Worm (Caenorhabditis elegans) whole organism, L1 larva: ENCODE results near the gene kvs-2.

Experiments
- F16B12.6 ChIP-seq: fragments of 150-350 bp; optimal IDR thresholded peaks from 2 replicates; lab custom pipeline; 2014; ENCODE audit warnings: missing biosample characterization, missing genetic modification characterization
- alr-1 ChIP-seq: fragments of 200-800 bp; sonication (Bioruptor generic); optimal IDR thresholded peaks from 2 replicates; lab custom pipeline; 2018; ENCODE audit warnings: borderline replicate concordance, mild to moderate bottlenecking, missing genetic modification characterization, missing compliant biosample characterization
- ama-1 ChIP-seq: fragments of 150-350 bp; optimal IDR thresholded peaks from 2 replicates; lab custom pipeline; 2014
- ceh-63 ChIP-seq: fragments of 200-800 bp; sonication (Bioruptor generic); optimal IDR thresholded peaks from 2 replicates; lab custom pipeline; 2018; ENCODE audit warnings: mild to moderate bottlenecking, missing genetic modification characterization, missing compliant biosample characterization
- ceh-8 ChIP-seq: fragments of 200-800 bp; sonication (Bioruptor generic); optimal IDR thresholded peaks from 2 replicates; lab custom pipeline; 2018; ENCODE audit warnings: mild to moderate bottlenecking, missing genetic modification characterization, moderate library complexity, missing compliant biosample characterization
- ceh-88 ChIP-seq: fragments of 200-800 bp; sonication (Bioruptor generic); IDR thresholded peaks from 2 replicates; pipeline ENCODE4 v1.3.6; 2022; ENCODE audit warnings: missing genetic modification characterization, missing compliant biosample characterization
- ces-1 ChIP-seq: fragments of 150-350 bp; optimal IDR thresholded peaks from 2 replicates; lab custom pipeline; 2014; ENCODE audit warnings: missing biosample characterization, missing genetic modification reagents, missing genetic modification characterization
- efl-1 ChIP-seq, 4 experiments: fragments of 150-350 bp; optimal IDR thresholded peaks in 3 of 4; peaks in 1 of 4; 1 replicate in 1 of 4; 2 replicates in 3 of 4; lab custom pipeline; 2014; ENCODE audit warnings: missing biosample characterization in 2 of 4, missing genetic modification characterization in 2 of 4, missing genetic modification reagents in 2 of 4
- egl-13 ChIP-seq: sonication (generic microtip); optimal IDR thresholded peaks from 2 replicates; lab custom pipeline; 2016; ENCODE audit warnings: missing genotype, missing genetic modification reagents, missing genetic modification characterization, missing compliant biosample characterization
- elt-3 ChIP-seq, 6 experiments: fragments of 150-350 bp in 1 of 6; sonication (generic microtip); optimal IDR thresholded peaks; 2 replicates each; lab custom pipeline; 2017 to 2018; ENCODE audit warnings: missing biosample characterization in 6 of 6, missing genetic modification characterization in 6 of 6, inconsistent platforms in 1 of 6
- ets-5 ChIP-seq: fragments of 200-800 bp; sonication (Bioruptor generic); IDR thresholded peaks from 2 replicates; pipeline ENCODE4 v1.3.6; 2022; ENCODE audit warnings: missing genetic modification characterization, missing compliant biosample characterization
- fkh-10 ChIP-seq: sonication (generic microtip); optimal IDR thresholded peaks from 2 replicates; lab custom pipeline; 2017; ENCODE audit warnings: missing biosample characterization, missing genetic modification reagents, missing genetic modification characterization
- fkh-8 ChIP-seq: sonication (generic microtip); optimal IDR thresholded peaks from 2 replicates; lab custom pipeline; 2016; ENCODE audit warnings: mild to moderate bottlenecking, missing genetic modification characterization, missing compliant biosample characterization
- fos-1 ChIP-seq: fragments of 150-350 bp; optimal IDR thresholded peaks from 2 replicates; lab custom pipeline; 2014; ENCODE audit warnings: missing biosample characterization, missing genetic modification characterization
- grh-1 ChIP-seq: fragments of 200-800 bp; sonication (Bioruptor generic); IDR thresholded peaks from 2 replicates; pipeline ENCODE4 v1.3.6; 2022; ENCODE audit warnings: missing genetic modification reagents, missing genetic modification characterization, missing compliant biosample characterization
- hlh-4 ChIP-seq: sonication (generic microtip); optimal IDR thresholded peaks from 2 replicates; lab custom pipeline; 2016; ENCODE audit warnings: mild to moderate bottlenecking, missing genetic modification characterization, missing compliant biosample characterization
- hpl-2 ChIP-seq: fragments of 150-350 bp; optimal IDR thresholded peaks from 2 replicates; lab custom pipeline; 2014; ENCODE audit warnings: missing biosample characterization, missing genetic modification reagents, missing genetic modification characterization
- jun-1 ChIP-seq: fragments of 150-350 bp; optimal IDR thresholded peaks from 2 replicates; lab custom pipeline; 2014; ENCODE audit warnings: missing biosample characterization, missing genetic modification reagents, missing genetic modification characterization
- lin-13 ChIP-seq: fragments of 150-350 bp; optimal IDR thresholded peaks from 2 replicates; lab custom pipeline; 2014; ENCODE audit warnings: missing biosample characterization, missing genetic modification reagents, missing genetic modification characterization
- lin-14 ChIP-seq: fragments of 200-800 bp; sonication (Bioruptor generic); optimal IDR thresholded peaks from 2 replicates; lab custom pipeline; 2018; ENCODE audit warnings: mild to moderate bottlenecking, missing genetic modification characterization, moderate library complexity, missing compliant biosample characterization
- lin-15B ChIP-seq: fragments of 150-350 bp; sonication (generic microtip); optimal IDR thresholded peaks from 3 replicates; lab custom pipeline; 2014; ENCODE audit warnings: missing biosample characterization, missing genetic modification characterization
- mab-9 ChIP-seq: fragments of 200-800 bp; sonication (Bioruptor generic); IDR thresholded peaks from 2 replicates; pipeline ENCODE4 v1.3.6; 2022; ENCODE audit warnings: missing genetic modification reagents, missing genetic modification characterization, missing compliant biosample characterization
- mdl-1 ChIP-seq, 2 experiments: fragments of 150-350 bp; optimal IDR thresholded peaks; 2 replicates each; lab custom pipeline; 2014 to 2017; ENCODE audit warnings: missing biosample characterization in 2 of 2, missing genetic modification characterization in 2 of 2, inconsistent platforms in 1 of 2
- mef-2 ChIP-seq: fragments of 150-350 bp; optimal IDR thresholded peaks from 2 replicates; lab custom pipeline; 2014; ENCODE audit warnings: missing biosample characterization, missing genetic modification characterization
- mep-1 ChIP-seq: fragments of 150-350 bp; optimal IDR thresholded peaks from 2 replicates; lab custom pipeline; 2014; ENCODE audit warnings: missing biosample characterization, missing genetic modification characterization
- nhr-20 ChIP-seq: sonication (generic microtip); optimal IDR thresholded peaks from 2 replicates; lab custom pipeline; 2016; ENCODE audit warnings: mild to moderate bottlenecking, missing genetic modification characterization, missing compliant biosample characterization
- nhr-47 ChIP-seq: sonication (generic microtip); optimal IDR thresholded peaks from 2 replicates; lab custom pipeline; 2016; ENCODE audit warnings: mild to moderate bottlenecking, missing genetic modification characterization, moderate library complexity, missing compliant biosample characterization
- nhr-71 ChIP-seq: sonication (generic microtip); optimal IDR thresholded peaks from 2 replicates; lab custom pipeline; 2016; ENCODE audit warnings: mild to moderate bottlenecking, missing genetic modification characterization, moderate library complexity, missing compliant biosample characterization
- nhr-84 ChIP-seq: sonication (generic microtip); optimal IDR thresholded peaks from 2 replicates; lab custom pipeline; 2017; ENCODE audit warnings: missing biosample characterization, missing genetic modification characterization
- pag-3 ChIP-seq: sonication (generic microtip); optimal IDR thresholded peaks from 2 replicates; lab custom pipeline; 2017; ENCODE audit warnings: missing genetic modification characterization, mild to moderate bottlenecking, missing compliant biosample characterization, antibody characterized with exemption, borderline replicate concordance; ENCODE audit not compliant: insufficient read depth
- snpc-4 ChIP-seq: fragments of 150-350 bp; optimal IDR thresholded peaks from 2 replicates; lab custom pipeline; 2014; ENCODE audit warnings: missing biosample characterization, missing genetic modification characterization
- snu-23 ChIP-seq: sonication (generic microtip); optimal IDR thresholded peaks from 2 replicates; lab custom pipeline; 2016; ENCODE audit warnings: missing genetic modification characterization, missing compliant biosample characterization
- sptf-1 ChIP-seq: fragments of 150-350 bp; optimal IDR thresholded peaks from 2 replicates; lab custom pipeline; 2014; ENCODE audit warnings: missing biosample characterization, missing genetic modification characterization
- sup-37 ChIP-seq: fragments of 200-800 bp; sonication (Bioruptor generic); optimal IDR thresholded peaks from 2 replicates; lab custom pipeline; 2018; ENCODE audit warnings: mild to moderate bottlenecking, missing genetic modification characterization, missing compliant biosample characterization
- swsn-7 ChIP-seq: sonication (generic microtip); optimal IDR thresholded peaks from 2 replicates; lab custom pipeline; 2016; ENCODE audit warnings: missing genetic modification characterization, missing compliant biosample characterization
- tbx-2 ChIP-seq: sonication (generic microtip); optimal IDR thresholded peaks from 2 replicates; lab custom pipeline; 2016; ENCODE audit warnings: missing genetic modification characterization, missing compliant biosample characterization
- vab-15 ChIP-seq: sonication (generic microtip); optimal IDR thresholded peaks from 2 replicates; lab custom pipeline; 2017; ENCODE audit warnings: missing genotype, mild to moderate bottlenecking, missing genetic modification characterization, missing compliant biosample characterization
- zag-1 ChIP-seq: fragments of 150-350 bp; optimal IDR thresholded peaks from 2 replicates; lab custom pipeline; 2014; ENCODE audit warnings: missing biosample characterization, missing genetic modification characterization
- zip-4 ChIP-seq: fragments of 200-800 bp; sonication (Bioruptor generic); optimal IDR thresholded peaks from 2 replicates; lab custom pipeline; 2018; ENCODE audit warnings: mild to moderate bottlenecking, missing genetic modification characterization, moderate library complexity, missing compliant biosample characterization

kvs-2 gene

DNA sequence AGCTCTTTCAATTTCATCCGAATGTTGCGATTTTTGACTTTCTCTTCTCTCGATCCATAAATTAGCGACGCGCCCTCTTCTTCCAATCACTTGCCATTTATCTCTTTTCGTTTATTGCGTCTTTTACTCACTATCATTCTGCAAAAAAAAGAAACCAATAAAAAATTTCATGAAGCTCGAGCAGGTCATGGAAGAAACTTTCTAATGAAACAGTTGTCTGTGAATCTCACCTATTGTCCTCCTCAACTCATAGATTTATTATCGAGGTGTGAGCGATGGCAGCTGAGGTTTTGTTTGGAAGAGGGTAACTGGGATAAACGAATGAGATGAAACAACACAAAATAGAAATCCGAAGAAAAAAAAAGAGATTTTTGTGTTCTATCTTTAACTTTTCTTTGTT, 28.4 kb downstream of the kvs-2 start (continued):
- TF ChIP-seq jun-1 (no peak), nhr-84 (tag; lab: Kevin White, UChicago) (no peak), elt-3 (tag; optimal IDR thresholded peaks at IDR 0.05; lab: Kevin White, UChicago) (no peak), nhr-47 (tag; lab: Kevin White, UChicago) (no peak), lin-14 (GFP tag; lab: Kevin White, UChicago) (peak; percentile 46), swsn-7 (tag; lab: Kevin White, UChicago) (no peak), fkh-10 (GFP tag; lab: Kevin White, UChicago) (no peak), ceh-88 (GFP tag; lab: Robert Waterston, UW) (no peak), zip-4 (GFP tag; lab: Kevin White, UChicago) (no peak), grh-1 (GFP tag; lab: Robert Waterston, UW) (no peak), ama-1 (lab: Kevin White, UChicago) (no peak)

DNA sequence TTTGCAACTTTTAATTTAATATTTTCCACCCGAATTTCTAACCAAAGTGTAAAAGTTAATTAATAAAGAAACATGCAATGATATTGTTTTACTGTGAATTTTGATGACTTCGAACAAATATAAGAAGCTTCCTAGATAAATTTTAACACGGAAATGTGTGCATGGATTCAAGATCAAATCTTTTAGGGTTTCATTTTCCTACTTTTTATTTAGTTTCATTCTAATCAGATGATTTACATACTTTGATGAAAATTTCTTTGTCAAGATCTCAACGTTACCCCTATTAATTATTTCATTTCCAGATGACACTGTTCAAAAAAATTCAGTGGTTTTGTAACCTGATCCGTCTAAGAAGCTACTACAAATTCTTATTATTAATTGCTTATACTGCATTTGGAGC, 31.5 kb downstream of the kvs-2 start, which contains the start of gene twk-12:
TSS of gene twk-12 (plus strand) at position 301 of the 400 bp plus-strand sequence.
- TF ChIP-seq mdl-1 (tag; optimal IDR thresholded peaks at IDR 0.05; lab: Kevin White, UChicago) (no peak), hlh-4 (no peak), lin-13 (GFP tag; lab: Kevin White, UChicago) (no peak), egl-13 (tag; lab: Kevin White, UChicago) (no peak), efl-1 (optimal IDR thresholded peaks at IDR 0.05; lab: Kevin White, UChicago) (no peak), efl-1 (GFP tag; optimal IDR thresholded peaks at IDR 0.05 in 1 of 2; lab: Kevin White, UChicago) (peak in 1 of 2 experiments; percentile 23)

- TF ChIP-seq mab-9 (GFP tag; lab: Robert Waterston, UW) = no peak
- TF ChIP-seq alr-1 = no peak
- no peak for TF ChIP-seq sptf-1 (tag; lab: Kevin White, UChicago)
- TF ChIP-seq zag-1 (tag; lab: Kevin White, UChicago) = no peak
- TF ChIP-seq mdl-1 (tag; optimal IDR thresholded peaks at IDR 0.05; lab: Kevin White, UChicago) = no peak
- TF ChIP-seq ceh-63 (GFP tag; lab: Kevin White, UChicago) = no peak
- TF ChIP-seq snu-23 (GFP tag; lab: Kevin White, UChicago) = no peak
- TF ChIP-seq ces-1 (GFP tag; lab: Kevin White, UChicago) = no peak
- TF ChIP-seq mep-1 (tag; lab: Kevin White, UChicago) = no peak
- TF ChIP-seq ama-1 (lab: Kevin White, UChicago) = no peak
Measured at ce11 chrV:10670817-10671216, 35.0 kb downstream of the kvs-2 start.

DNA sequence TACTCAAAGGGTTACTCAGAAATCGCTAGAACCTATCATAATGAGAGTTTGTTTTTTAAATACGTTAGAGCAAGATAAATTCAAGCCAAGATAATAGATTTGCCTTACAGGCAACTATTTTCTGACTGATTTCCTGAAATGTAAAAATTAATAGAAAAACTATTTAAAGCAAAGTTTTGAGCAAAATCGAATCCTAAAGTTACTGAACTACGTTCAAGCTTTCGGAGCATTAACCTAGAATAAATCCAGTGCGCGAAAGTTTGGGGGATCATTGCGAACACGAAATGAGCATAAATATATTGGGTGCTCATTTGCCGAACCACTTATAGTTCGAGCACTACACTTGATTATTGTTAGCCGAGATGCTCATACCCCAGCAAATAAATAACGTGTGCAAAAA, 35.8 kb downstream of the kvs-2 start, which contains the start of gene ceh-22:
TSS of gene ceh-22 (plus strand) at position 301 of the 400 bp plus-strand sequence.
- TF ChIP-seq lin-15B (no peak), ceh-8 (no peak), vab-15 (tag; lab: Kevin White, UChicago) (no peak), fkh-8 (tag; lab: Kevin White, UChicago) (no peak), F16B12.6 (tag; lab: Kevin White, UChicago) (no peak)

DNA sequence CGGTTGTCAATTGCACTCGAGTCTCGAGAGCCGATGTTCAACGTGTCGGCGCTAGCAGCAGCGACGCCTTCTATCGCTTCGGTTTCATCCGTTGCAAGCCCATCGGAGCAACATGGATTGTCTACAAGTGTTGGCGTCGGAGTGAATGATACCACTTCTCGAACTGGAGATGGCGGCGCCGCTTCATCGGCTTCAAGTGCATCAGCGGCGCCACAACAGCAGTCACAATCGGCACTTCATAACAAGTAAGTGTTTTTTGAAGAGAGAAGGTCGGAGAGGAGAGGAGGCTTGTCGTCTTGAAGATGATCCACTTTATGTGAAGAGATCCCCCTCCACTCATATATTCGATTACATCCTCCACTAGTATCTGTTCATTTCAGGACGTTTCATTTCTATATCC, 36.8 kb downstream of the kvs-2 start:
- TF ChIP-seq hpl-2 (GFP tag; lab: Kevin White, UChicago) (no peak), nhr-71 (tag; lab: Kevin White, UChicago) (no peak), lin-14 (GFP tag; lab: Kevin White, UChicago) (peak; percentile 39), ets-5 (GFP tag; lab: Robert Waterston, UW) (no peak), sptf-1 (tag; lab: Kevin White, UChicago) (no peak), mef-2 (tag; lab: Kevin White, UChicago) (no peak), lin-13 (GFP tag; lab: Kevin White, UChicago) (no peak), sup-37 (GFP tag; lab: Kevin White, UChicago) (peak; percentile 16), elt-3 (tag; optimal IDR thresholded peaks at IDR 0.05; lab: Kevin White, UChicago) (no peak), snpc-4 (tag; lab: Kevin White, UChicago) (no peak), vab-15 (tag; lab: Kevin White, UChicago) (no peak), nhr-20 (tag; lab: Kevin White, UChicago) (peak; percentile 13), tbx-2 (tag; lab: Kevin White, UChicago) (peak; percentile 48), pag-3 (no peak), mep-1 (tag; lab: Kevin White, UChicago) (no peak), nhr-84 (tag; lab: Kevin White, UChicago) (no peak), grh-1 (GFP tag; lab: Robert Waterston, UW) (0 out of 2 replicates have a peak, but pooled peaks have one; percentile 34), fos-1 (no peak)
